Worm (Caenorhabditis elegans) whole organism, young adult: ENCODE results near the gene str-148.
"Not testable (repeated sequence)": the region's sequence is repeated elsewhere in the genome, so short reads cannot be mapped to it uniquely, and the experiment has no call there.

ENCODE experiments used
- B0336.3 ChIP-seq: fragments of 200-800 bp; sonication (Bioruptor generic); IDR thresholded peaks from 2 replicates; pipeline ENCODE4 v1.3.6; 2022; ENCODE audit warnings: missing genetic modification characterization, missing compliant biosample characterization
- F33H1.4 ChIP-seq: fragments of 200-800 bp; sonication (Bioruptor generic); IDR thresholded peaks from 2 replicates; pipeline ENCODE4 v1.3.6; 2022; ENCODE audit warnings: missing genetic modification reagents, missing genetic modification characterization, missing compliant biosample characterization
- F55B11.4 ChIP-seq: sonication (generic microtip); optimal IDR thresholded peaks from 2 replicates; lab custom pipeline; 2016; ENCODE audit warnings: missing compliant biosample characterization, missing genetic modification characterization, borderline replicate concordance; ENCODE audit not compliant: insufficient read depth
- Y56A3A.18 ChIP-seq: fragments of 200-800 bp; sonication (Bioruptor generic); IDR thresholded peaks from 2 replicates; pipeline ENCODE4 v1.3.6; 2022; ENCODE audit warnings: missing genetic modification reagents, missing genetic modification characterization, missing compliant biosample characterization
- Y67H2A.10 ChIP-seq: fragments of 200-800 bp; sonication (Bioruptor generic); conservative IDR thresholded peaks from 2 replicates; pipeline ENCODE4 v1.3.6; 2022; ENCODE audit warnings: missing genetic modification reagents, missing genetic modification characterization, missing compliant biosample characterization
- Y95B8A.8 ChIP-seq: fragments of 200-800 bp; sonication (Bioruptor generic); IDR thresholded peaks from 2 replicates; pipeline ENCODE4 v1.3.6; 2022; ENCODE audit warnings: missing genetic modification reagents, missing genetic modification characterization, missing compliant biosample characterization
- akir-1 ChIP-seq: fragments of 200-800 bp; sonication (Bioruptor generic); optimal IDR thresholded peaks from 2 replicates; lab custom pipeline; 2018; ENCODE audit warnings: mild to moderate bottlenecking, missing genetic modification characterization, moderate library complexity, missing compliant biosample characterization
- atf-7 ChIP-seq: sonication (generic microtip); optimal IDR thresholded peaks from 2 replicates; lab custom pipeline; 2017; ENCODE audit warnings: mild to moderate bottlenecking, missing genetic modification characterization, missing compliant biosample characterization
- athp-1 ChIP-seq: sonication (generic microtip); optimal IDR thresholded peaks from 2 replicates; lab custom pipeline; 2017; ENCODE audit warnings: mild to moderate bottlenecking, missing genetic modification characterization, missing compliant biosample characterization
- attf-6 ChIP-seq: fragments of 200-800 bp; sonication (Bioruptor generic); IDR thresholded peaks from 2 replicates; pipeline ENCODE4 v1.3.6; 2022; ENCODE audit warnings: missing genetic modification reagents, missing genetic modification characterization, missing compliant biosample characterization
- cebp-1 ChIP-seq, 2 experiments: fragments of 200-800 bp in 1 of 2; sonication (Bioruptor generic) in 1 of 2; sonication (generic microtip) in 1 of 2; IDR thresholded peaks in 1 of 2; optimal IDR thresholded peaks in 1 of 2; 2 replicates each; pipeline versions ENCODE4 v1.3.6 to Lab custom; 2017 to 2022; ENCODE audit warnings: missing compliant biosample characterization in 2 of 2, missing genetic modification characterization in 2 of 2, mild to moderate bottlenecking in 1 of 2, missing genetic modification reagents in 1 of 2, moderate library complexity in 1 of 2
- ceh-27 ChIP-seq: fragments of 200-800 bp; sonication (Bioruptor generic); optimal IDR thresholded peaks from 2 replicates; lab custom pipeline; 2018; ENCODE audit warnings: mild to moderate bottlenecking, missing genetic modification characterization, moderate library complexity, missing compliant biosample characterization
- ceh-91 ChIP-seq: fragments of 200-800 bp; sonication (Bioruptor generic); IDR thresholded peaks from 2 replicates; pipeline ENCODE4 v1.3.6; 2022; ENCODE audit warnings: missing genetic modification reagents, missing genetic modification characterization, missing compliant biosample characterization
- dox-1 ChIP-seq: fragments of 200-800 bp; sonication (Bioruptor generic); IDR thresholded peaks from 2 replicates; pipeline ENCODE4 v1.3.6; 2022; ENCODE audit warnings: missing genetic modification reagents, missing genetic modification characterization, missing compliant biosample characterization
- efl-1 ChIP-seq: fragments of 150-350 bp; optimal IDR thresholded peaks from 2 replicates; lab custom pipeline; 2014; ENCODE audit warnings: missing biosample characterization, missing genetic modification reagents, missing genetic modification characterization
- gei-17 ChIP-seq: fragments of 200-800 bp; sonication (Bioruptor generic); optimal IDR thresholded peaks from 2 replicates; lab custom pipeline; 2018; ENCODE audit warnings: mild to moderate bottlenecking, missing genetic modification characterization, missing compliant biosample characterization
- hmg-1.2 ChIP-seq: fragments of 200-800 bp; sonication (Bioruptor generic); IDR thresholded peaks from 2 replicates; pipeline ENCODE4 v1.3.6; 2022; ENCODE audit warnings: missing genetic modification reagents, missing genetic modification characterization, missing compliant biosample characterization
- hsf-1 ChIP-seq: fragments of 200-800 bp; sonication (Bioruptor generic); IDR thresholded peaks from 2 replicates; pipeline ENCODE4 v1.3.6; 2022; ENCODE audit warnings: missing genetic modification reagents, missing genetic modification characterization, missing compliant biosample characterization
- lag-1 ChIP-seq: fragments of 200-800 bp; sonication (Bioruptor generic); IDR thresholded peaks from 2 replicates; pipeline ENCODE4 v1.3.6; 2022; ENCODE audit warnings: missing genetic modification reagents, missing genetic modification characterization, missing compliant biosample characterization
- lin-26 ChIP-seq: fragments of 200-800 bp; sonication (Bioruptor generic); IDR thresholded peaks from 2 replicates; pipeline ENCODE4 v1.3.6; 2022; ENCODE audit warnings: missing genetic modification reagents, missing genetic modification characterization, missing compliant biosample characterization
- lsy-27 ChIP-seq: sonication (generic microtip); optimal IDR thresholded peaks from 2 replicates; lab custom pipeline; 2017; ENCODE audit warnings: missing genetic modification characterization, mild to moderate bottlenecking, missing compliant biosample characterization, antibody characterized with exemption, missing genotype, borderline replicate concordance; ENCODE audit not compliant: insufficient read depth
- mes-4 ChIP-seq: sonication (generic microtip); optimal IDR thresholded peaks from 2 replicates; lab custom pipeline; 2016; ENCODE audit warnings: missing genotype, missing genetic modification characterization, missing compliant biosample characterization
- nfya-1 ChIP-seq: sonication (generic microtip); optimal IDR thresholded peaks from 2 replicates; lab custom pipeline; 2017; ENCODE audit warnings: antibody characterized with exemption, missing compliant biosample characterization, missing genetic modification characterization, borderline replicate concordance; ENCODE audit not compliant: insufficient read depth
- pbrm-1 ChIP-seq: fragments of 200-800 bp; sonication (Bioruptor generic); IDR thresholded peaks from 2 replicates; pipeline ENCODE4 v1.3.6; 2022; ENCODE audit warnings: missing genetic modification reagents, missing genetic modification characterization, missing compliant biosample characterization
- rcor-1 ChIP-seq: fragments of 200-800 bp; sonication (Bioruptor generic); IDR thresholded peaks from 2 replicates; pipeline ENCODE4 v1.3.6; 2022; ENCODE audit warnings: missing genetic modification reagents, missing genetic modification characterization, missing compliant biosample characterization
- repo-1 ChIP-seq: sonication (generic microtip); optimal IDR thresholded peaks from 2 replicates; lab custom pipeline; 2017; ENCODE audit warnings: mild to moderate bottlenecking, missing genetic modification characterization, missing compliant biosample characterization
- sdz-38 ChIP-seq: sonication (generic microtip); optimal IDR thresholded peaks from 2 replicates; lab custom pipeline; 2016; ENCODE audit warnings: missing genotype, missing genetic modification characterization, missing compliant biosample characterization
- snpc-4 ChIP-seq, 5 experiments: fragments of 150-350 bp in 1 of 5; sonication (generic microtip) in 4 of 5; optimal IDR thresholded peaks; 2 replicates each; lab custom pipeline; 2014 to 2018; ENCODE audit warnings: missing genetic modification characterization in 5 of 5, missing biosample characterization in 3 of 5, antibody characterized with exemption in 2 of 5, mild to moderate bottlenecking in 2 of 5, missing compliant biosample characterization in 2 of 5, missing genotype in 2 of 5, moderate library complexity in 2 of 5, missing genetic modification reagents in 1 of 5
- sptf-2 ChIP-seq: fragments of 200-800 bp; sonication (Bioruptor generic); optimal IDR thresholded peaks from 2 replicates; lab custom pipeline; 2018; ENCODE audit warnings: mild to moderate bottlenecking, missing genetic modification characterization, missing compliant biosample characterization
- tlf-1 ChIP-seq: fragments of 200-800 bp; sonication (Bioruptor generic); optimal IDR thresholded peaks from 2 replicates; lab custom pipeline; 2018; ENCODE audit warnings: mild to moderate bottlenecking, missing genetic modification characterization, missing compliant biosample characterization
- zim-3 ChIP-seq: sonication (generic microtip); optimal IDR thresholded peaks from 2 replicates; lab custom pipeline; 2017; ENCODE audit warnings: mild to moderate bottlenecking, missing genetic modification characterization, moderate library complexity, missing compliant biosample characterization
- ztf-22 ChIP-seq: fragments of 200-800 bp; sonication (Bioruptor generic); optimal IDR thresholded peaks from 2 replicates; lab custom pipeline; 2018; ENCODE audit warnings: mild to moderate bottlenecking, missing genetic modification characterization, moderate library complexity, missing compliant biosample characterization
- ztf-28 ChIP-seq: fragments of 200-800 bp; sonication (Bioruptor generic); IDR thresholded peaks from 2 replicates; pipeline ENCODE4 v1.3.6; 2022; ENCODE audit warnings: missing genetic modification reagents, missing genetic modification characterization, missing compliant biosample characterization
- ztf-3 ChIP-seq: fragments of 200-800 bp; sonication (Bioruptor generic); optimal IDR thresholded peaks from 2 replicates; lab custom pipeline; 2018; ENCODE audit warnings: mild to moderate bottlenecking, missing genetic modification characterization, missing compliant biosample characterization

The str-148 gene

DNA sequence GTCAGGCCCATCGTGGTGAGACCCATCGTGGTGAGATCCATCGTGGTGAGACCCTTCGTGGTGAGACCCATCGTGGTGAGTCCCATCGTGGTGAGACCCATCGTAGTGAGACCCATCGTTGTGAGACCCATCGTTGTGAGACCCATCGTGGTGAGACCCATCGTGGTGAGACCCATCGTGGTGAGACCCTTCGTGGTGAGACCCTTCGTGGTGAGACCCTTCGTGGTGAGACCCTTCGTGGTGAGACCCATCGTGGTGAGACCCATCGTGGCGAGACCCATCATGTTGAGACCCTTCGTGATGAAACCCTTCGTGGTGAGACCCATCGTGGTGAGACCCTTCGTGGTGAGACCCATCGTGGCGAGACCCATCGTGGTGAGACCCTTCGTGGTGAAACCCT is 11.3 kb upstream of the str-148 start:
- peak; percentile 44 for TF ChIP-seq F33H1.4 (GFP tag; lab: Robert Waterston, UW)
- TF ChIP-seq lin-26 (GFP tag; lab: Robert Waterston, UW) = 0 out of 2 replicates have a peak, but pooled peaks have one; percentile 23
- TF ChIP-seq attf-6 (GFP tag; lab: Robert Waterston, UW) = 0 out of 2 replicates have a peak, but pooled peaks have one; percentile 20

DNA sequence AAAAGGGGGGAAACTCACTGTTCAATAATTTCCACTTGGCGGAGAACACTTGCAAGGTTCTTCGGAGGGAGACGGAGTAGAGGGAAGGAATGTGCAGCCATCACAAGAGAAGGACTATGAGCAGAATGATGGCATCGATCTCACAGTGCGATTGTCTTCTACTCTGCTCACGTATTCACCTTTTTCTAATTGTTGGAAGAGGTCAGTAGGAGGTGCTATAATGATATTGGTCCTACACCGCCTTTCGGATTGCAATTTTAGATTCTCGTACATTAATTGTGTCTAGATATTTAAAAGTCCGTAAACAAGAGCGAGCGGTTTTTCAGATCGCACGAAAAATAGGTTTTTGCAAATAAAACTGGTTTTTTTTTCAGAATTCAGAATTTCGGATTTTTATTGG is 5.3 kb upstream of the str-148 start, which contains the start of gene fbxb-39:
Gene fbxb-39 (minus strand): TSS at position 101 of the 400 bp plus-strand sequence.
- TF ChIP-seq ceh-91 (GFP tag; lab: Robert Waterston, UW) = no peak
- no peak for TF ChIP-seq ceh-27 (GFP tag; lab: Kevin White, UChicago)
- no peak for TF ChIP-seq gei-17 (GFP tag; lab: Kevin White, UChicago)
- TF ChIP-seq rcor-1 = no peak
- TF ChIP-seq Y67H2A.10 (GFP tag; lab: Robert Waterston, UW) = no peak
- TF ChIP-seq hmg-1.2 (GFP tag; lab: Robert Waterston, UW) = no peak
- no peak for TF ChIP-seq hsf-1 (GFP tag; lab: Robert Waterston, UW)
- no peak for TF ChIP-seq tlf-1 (GFP tag; lab: Kevin White, UChicago)
- no peak for TF ChIP-seq mes-4
- TF ChIP-seq dox-1 (GFP tag; lab: Robert Waterston, UW) = no peak
- no peak for TF ChIP-seq ztf-22
- no peak for TF ChIP-seq cebp-1 (GFP tag; IDR thresholded peaks at IDR 0.05; lab: Robert Waterston, UW)
- TF ChIP-seq cebp-1 (tag; optimal IDR thresholded peaks at IDR 0.05; lab: Kevin White, UChicago) = no peak
- TF ChIP-seq repo-1 = no peak
- no peak for TF ChIP-seq akir-1 (GFP tag; lab: Kevin White, UChicago)

DNA sequence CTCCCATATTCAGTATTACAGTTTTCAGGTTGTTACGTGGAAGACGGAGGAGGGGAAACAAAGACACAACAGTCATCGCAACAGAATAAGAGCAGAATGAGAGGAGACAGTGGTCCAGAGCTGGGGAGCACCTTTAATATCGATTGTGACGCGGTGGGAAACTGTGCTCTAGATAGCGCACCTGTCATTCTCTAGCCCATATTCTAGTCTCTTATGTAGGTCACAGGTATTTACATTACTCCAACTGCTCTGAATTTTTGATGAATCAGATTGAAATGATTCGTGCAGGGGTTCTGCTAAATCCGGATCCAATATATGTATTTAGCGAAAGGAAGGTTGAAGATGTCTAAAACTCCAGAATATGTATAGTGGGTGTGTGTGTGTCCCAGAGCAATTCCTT is 3.6 kb upstream of the str-148 start, which contains the start of gene fbxb-41:
Gene fbxb-41 (minus strand): TSS at position 101 of the 400 bp plus-strand sequence.
- TF ChIP-seq pbrm-1 (no peak), Y56A3A.18 (no peak), ztf-28 (GFP tag; lab: Robert Waterston, UW) (no peak), lag-1 (GFP tag; lab: Robert Waterston, UW) (no peak), ztf-3 (no peak), F55B11.4 (tag; lab: Kevin White, UChicago) (no peak), B0336.3 (GFP tag; lab: Robert Waterston, UW) (no peak), zim-3 (tag; lab: Kevin White, UChicago) (no peak), efl-1 (GFP tag; lab: Kevin White, UChicago) (no peak), Y95B8A.8 (GFP tag; lab: Robert Waterston, UW) (no peak), athp-1 (tag; lab: Kevin White, UChicago) (no peak), ceh-91 (GFP tag; lab: Robert Waterston, UW) (no peak), lsy-27 (tag; lab: Kevin White, UChicago) (no peak), nfya-1 (tag; lab: Kevin White, UChicago) (no peak), snpc-4 (GFP tag; optimal IDR thresholded peaks at IDR 0.05; lab: Kevin White, UChicago) (no peak), snpc-4 (tag; optimal IDR thresholded peaks at IDR 0.05; lab: Kevin White, UChicago) (no peak), sptf-2 (GFP tag; lab: Kevin White, UChicago) (no peak)

DNA sequence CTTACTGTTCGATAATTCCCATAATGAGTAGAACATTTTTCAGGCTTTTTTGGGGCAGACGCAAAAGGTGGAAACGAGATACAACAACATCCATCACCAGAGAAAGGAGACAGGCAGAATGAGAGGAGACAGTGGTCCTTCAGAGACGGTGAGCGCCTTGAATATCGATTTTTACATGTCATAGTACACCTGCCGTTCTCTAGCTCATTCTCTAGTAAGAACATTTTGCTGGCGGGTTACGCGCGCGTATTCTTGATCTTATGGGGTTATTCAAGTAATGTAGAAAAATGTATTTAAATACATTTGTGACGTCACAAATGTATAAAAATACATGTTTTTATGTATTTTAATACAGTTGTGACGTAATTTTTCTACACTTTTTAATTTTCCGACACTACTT is 1.9 kb upstream of the str-148 start, which contains the start of gene fbxb-45:
Gene fbxb-45 (minus strand): TSS at position 101 of the 400 bp plus-strand sequence.
- TF ChIP-seq atf-7 (tag; lab: Kevin White, UChicago); athp-1 (tag; lab: Kevin White, UChicago); sdz-38: not testable (repeated sequence)
